Fruit fly (Drosophila melanogaster) whole organism, embryonic: ENCODE data around the gene CG32137.
A peak's percentile ranks its signal among the peaks of the same experiment; 100 is the strongest.

Source experiments
- Atf-2 ChIP-seq: fragments of 200-800 bp; sonication (Bioruptor generic); optimal IDR thresholded peaks from 2 replicates; lab custom pipeline; 2016; ENCODE audit warnings: missing biosample characterization, missing genetic modification characterization
- Awh ChIP-seq: fragments of 200-800 bp; sonication (Bioruptor generic); IDR thresholded peaks from 2 replicates; pipeline ENCODE4, ENCODE4 v1.3.6; 2022; ENCODE audit warnings: missing biosample characterization, missing genetic modification characterization
- BEAF-32 ChIP-seq: fragments of 200-800 bp; sonication (Bioruptor generic); optimal IDR thresholded peaks from 3 replicates; lab custom pipeline; 2017; ENCODE audit warnings: missing biosample characterization, missing genetic modification characterization, mild to moderate bottlenecking, moderate library complexity, missing genetic modification reagents
- C15 ChIP-seq: fragments of 200-800 bp; sonication (Bioruptor generic); IDR thresholded peaks from 3 replicates; pipeline ENCODE4 v1.3.6; 2022; ENCODE audit warnings: missing biosample characterization, missing genetic modification characterization
- CG10565 ChIP-seq: fragments of 200-800 bp; sonication (Bioruptor generic); optimal IDR thresholded peaks from 3 replicates; lab custom pipeline; 2016; ENCODE audit warnings: missing biosample characterization, mild to moderate bottlenecking, missing genetic modification characterization
- CG11247 ChIP-seq: fragments of 200-800 bp; sonication (Bioruptor generic); IDR thresholded peaks from 2 replicates; pipeline ENCODE4 v1.3.6; 2022; ENCODE audit warnings: missing biosample characterization, missing genetic modification characterization
- CG11696 ChIP-seq: fragments of 200-800 bp; sonication (Bioruptor generic); IDR thresholded peaks from 2 replicates; pipeline ENCODE4 v1.3.6; 2022; ENCODE audit warnings: missing biosample characterization, missing genetic modification characterization
- CG12071 ChIP-seq: fragments of 200-800 bp; sonication (Bioruptor generic); optimal IDR thresholded peaks from 3 replicates; lab custom pipeline; 2018; ENCODE audit warnings: missing biosample characterization, mild to moderate bottlenecking, missing genetic modification characterization
- CG12299 ChIP-seq: fragments of 200-800 bp; sonication (Bioruptor generic); optimal IDR thresholded peaks from 2 replicates; lab custom pipeline; 2018; ENCODE audit warnings: missing biosample characterization, mild to moderate bottlenecking, missing genetic modification characterization
- CG15269 ChIP-seq: fragments of 200-800 bp; sonication (Bioruptor generic); optimal IDR thresholded peaks from 2 replicates; lab custom pipeline; 2018; ENCODE audit warnings: missing biosample characterization, mild to moderate bottlenecking, missing genetic modification characterization, moderate library complexity
- CG1602 ChIP-seq: fragments of 200-800 bp; sonication (Bioruptor generic); optimal IDR thresholded peaks from 3 replicates; lab custom pipeline; 2016; ENCODE audit warnings: missing biosample characterization, missing genetic modification characterization
- CG17359 ChIP-seq: fragments of 200-800 bp; sonication (Bioruptor generic); optimal IDR thresholded peaks from 3 replicates; lab custom pipeline; 2018; ENCODE audit warnings: missing biosample characterization, mild to moderate bottlenecking, missing genetic modification characterization, moderate library complexity
- CG18619 ChIP-seq: fragments of 200-800 bp; sonication (Bioruptor generic); optimal IDR thresholded peaks from 3 replicates; lab custom pipeline; 2017; ENCODE audit warnings: missing biosample characterization, mild to moderate bottlenecking, missing genetic modification characterization
- CG2129 ChIP-seq: fragments of 200-800 bp; sonication (Bioruptor generic); IDR thresholded peaks from 2 replicates; pipeline ENCODE4 v1.3.6; 2022; ENCODE audit warnings: missing biosample characterization, missing genetic modification characterization; ENCODE audit not compliant: partially characterized antibody
- CG2202 ChIP-seq: fragments of 200-800 bp; sonication (Bioruptor generic); optimal IDR thresholded peaks from 2 replicates; lab custom pipeline; 2018; ENCODE audit warnings: missing biosample characterization, mild to moderate bottlenecking, missing genetic modification characterization
- CG2712 ChIP-seq: fragments of 200-800 bp; optimal IDR thresholded peaks from 3 replicates; lab custom pipeline; 2019; ENCODE audit warnings: missing biosample characterization, mild to moderate bottlenecking, missing genetic modification characterization, moderate library complexity
- CG31388 ChIP-seq: fragments of 200-800 bp; sonication (Bioruptor generic); optimal IDR thresholded peaks from 2 replicates; lab custom pipeline; 2016; ENCODE audit warnings: missing biosample characterization, missing genetic modification characterization
- CG32532 ChIP-seq: fragments of 200-800 bp; sonication (Bioruptor generic); IDR thresholded peaks from 2 replicates; pipeline ENCODE4 v1.3.6; 2022; ENCODE audit warnings: missing biosample characterization, missing genetic modification characterization
- CG33213 ChIP-seq: fragments of 200-800 bp; sonication (Bioruptor generic); optimal IDR thresholded peaks from 3 replicates; lab custom pipeline; 2016; ENCODE audit warnings: missing biosample characterization, missing genetic modification characterization
- CG3995 ChIP-seq: fragments of 200-800 bp; sonication (Bioruptor generic); optimal IDR thresholded peaks from 3 replicates; lab custom pipeline; 2016; ENCODE audit warnings: missing biosample characterization, missing genetic modification characterization
- CG6854 ChIP-seq: fragments of 200-800 bp; sonication (Bioruptor generic); optimal IDR thresholded peaks from 3 replicates; lab custom pipeline; 2017; ENCODE audit warnings: missing biosample characterization, mild to moderate bottlenecking, missing genetic modification characterization
- CG9215 ChIP-seq: fragments of 200-800 bp; sonication (Bioruptor generic); IDR thresholded peaks from 2 replicates; pipeline ENCODE4 v1.3.6; 2022; ENCODE audit warnings: missing biosample characterization, missing genetic modification characterization
- CG9437 ChIP-seq: fragments of 200-800 bp; sonication (Bioruptor generic); optimal IDR thresholded peaks from 2 replicates; lab custom pipeline; 2018; ENCODE audit warnings: missing biosample characterization, mild to moderate bottlenecking, missing genetic modification characterization
- CG9797 ChIP-seq: fragments of 200-800 bp; sonication (Bioruptor generic); optimal IDR thresholded peaks from 3 replicates; lab custom pipeline; 2018; ENCODE audit warnings: missing biosample characterization, mild to moderate bottlenecking, missing genetic modification characterization
- E2f1 ChIP-seq: fragments of 200-800 bp; sonication (Bioruptor generic); IDR thresholded peaks from 2 replicates; pipeline ENCODE4 v1.3.6; 2022; ENCODE audit warnings: missing biosample characterization, missing genetic modification characterization
- E2f2 ChIP-seq: fragments of 200-800 bp; sonication (Bioruptor generic); IDR thresholded peaks from 2 replicates; pipeline ENCODE4 v1.3.6; 2022; ENCODE audit warnings: missing biosample characterization, missing genetic modification characterization
- Ets97D ChIP-seq: fragments of 200-800 bp; sonication (Bioruptor generic); optimal IDR thresholded peaks from 3 replicates; lab custom pipeline; 2016; ENCODE audit warnings: missing biosample characterization, missing genetic modification characterization
- Gsc ChIP-seq: fragments of 200-800 bp; sonication (Bioruptor generic); IDR thresholded peaks from 2 replicates; pipeline ENCODE4 v1.3.6; 2022; ENCODE audit warnings: missing biosample characterization, missing genetic modification characterization
- Gug ChIP-seq: fragments of 200-800 bp; sonication (Bioruptor generic); IDR thresholded peaks from 4 replicates; pipeline ENCODE4 v1.3.6; 2022; ENCODE audit warnings: missing biosample characterization, missing genetic modification characterization
- HLH4C ChIP-seq: fragments of 200-800 bp; sonication (Bioruptor generic); IDR thresholded peaks from 3 replicates; pipeline ENCODE4 v1.3.6; 2022; ENCODE audit warnings: missing biosample characterization, missing genetic modification characterization; ENCODE audit not compliant: partially characterized antibody
- HmgZ ChIP-seq: fragments of 200-800 bp; sonication (Bioruptor generic); optimal IDR thresholded peaks from 2 replicates; lab custom pipeline; 2018; ENCODE audit warnings: missing biosample characterization, mild to moderate bottlenecking, missing genetic modification characterization
- Hmr ChIP-seq: fragments of 200-800 bp; sonication (Bioruptor generic); optimal IDR thresholded peaks from 3 replicates; lab custom pipeline; 2017; ENCODE audit warnings: mild to moderate bottlenecking, missing biosample characterization, missing genetic modification reagents, missing genetic modification characterization
- Hr78 ChIP-seq, 2 experiments: fragments of 200-800 bp in 1 of 2; fragments of >200 bp in 1 of 2; sonication (Bioruptor generic) in 1 of 2; optimal IDR thresholded peaks; 2 replicates each; lab custom pipeline; 2017 to 2019; ENCODE audit warnings: missing biosample characterization in 2 of 2, missing genetic modification characterization in 2 of 2, mild to moderate bottlenecking in 1 of 2, moderate library complexity in 1 of 2
- Lim3 ChIP-seq: fragments of 200-800 bp; sonication (Bioruptor generic); IDR thresholded peaks from 2 replicates; pipeline ENCODE4 v1.3.6; 2022; ENCODE audit warnings: missing biosample characterization, missing genetic modification characterization
- MBD-R2 ChIP-seq: fragments of 200-800 bp; sonication (Bioruptor generic); IDR thresholded peaks from 2 replicates; pipeline ENCODE4 v1.3.6; 2022; ENCODE audit warnings: missing biosample characterization, missing genetic modification characterization
- Max ChIP-seq: fragments of 200-800 bp; sonication (Bioruptor generic); optimal IDR thresholded peaks from 2 replicates; lab custom pipeline; 2016; ENCODE audit warnings: missing biosample characterization, mild to moderate bottlenecking, missing genetic modification characterization
- Mes4 ChIP-seq: fragments of 200-800 bp; sonication (Bioruptor generic); optimal IDR thresholded peaks from 2 replicates; lab custom pipeline; 2016; ENCODE audit warnings: missing biosample characterization, missing genetic modification characterization
- NC2α ChIP-seq: fragments of 200-800 bp; sonication (Bioruptor generic); optimal IDR thresholded peaks from 2 replicates; lab custom pipeline; 2016; ENCODE audit warnings: missing biosample characterization, missing genetic modification characterization
- Sin3A ChIP-seq: fragments of >200 bp; optimal IDR thresholded peaks from 2 replicates; lab custom pipeline; 2018
- Sry-β ChIP-seq: fragments of 200-800 bp; sonication (Bioruptor generic); optimal IDR thresholded peaks from 2 replicates; lab custom pipeline; 2018; ENCODE audit warnings: missing biosample characterization, mild to moderate bottlenecking, missing genetic modification characterization, moderate library complexity
- bbx ChIP-seq: fragments of 200-800 bp; sonication (Bioruptor generic); IDR thresholded peaks from 2 replicates; pipeline ENCODE4 v1.3.6; 2022; ENCODE audit warnings: missing biosample characterization, missing genetic modification characterization; ENCODE audit not compliant: partially characterized antibody
- cad ChIP-seq: fragments of >200 bp; optimal IDR thresholded peaks from 2 replicates; lab custom pipeline; 2017; ENCODE audit warnings: missing biosample characterization, missing genetic modification characterization
- her ChIP-seq: fragments of 200-800 bp; sonication (Bioruptor generic); optimal IDR thresholded peaks from 2 replicates; lab custom pipeline; 2016; ENCODE audit warnings: missing biosample characterization, missing genetic modification characterization
- inv ChIP-seq: fragments of 200-800 bp; sonication (Bioruptor generic); IDR thresholded peaks from 2 replicates; pipeline ENCODE4 v1.3.6; 2022; ENCODE audit warnings: missing biosample characterization, missing genetic modification characterization; ENCODE audit not compliant: partially characterized antibody
- kay ChIP-seq: fragments of 200-800 bp; sonication (Bioruptor generic); optimal IDR thresholded peaks from 2 replicates; lab custom pipeline; 2016; ENCODE audit warnings: missing biosample characterization, missing genetic modification characterization
- pzg ChIP-seq: fragments of 200-800 bp; sonication (Bioruptor generic); optimal IDR thresholded peaks from 3 replicates; lab custom pipeline; 2018; ENCODE audit warnings: missing biosample characterization, mild to moderate bottlenecking, missing genetic modification characterization, moderate library complexity
- shn ChIP-seq: fragments of 200-800 bp; sonication (Bioruptor generic); optimal IDR thresholded peaks from 3 replicates; lab custom pipeline; 2016; ENCODE audit warnings: missing biosample characterization, missing genetic modification characterization
- sqz ChIP-seq: fragments of 200-800 bp; sonication (Bioruptor generic); optimal IDR thresholded peaks from 3 replicates; lab custom pipeline; 2018; ENCODE audit warnings: missing biosample characterization, mild to moderate bottlenecking, missing genetic modification characterization
- tll ChIP-seq, 2 experiments: fragments of 200-800 bp in 1 of 2; fragments of >200 bp in 1 of 2; sonication (Bioruptor generic) in 1 of 2; optimal IDR thresholded peaks; 2 replicates each; lab custom pipeline; 2017 to 2019; ENCODE audit warnings: missing biosample characterization in 2 of 2, missing genetic modification characterization in 2 of 2, mild to moderate bottlenecking in 1 of 2, moderate library complexity in 1 of 2
- wor ChIP-seq: fragments of 200-800 bp; sonication (Bioruptor generic); IDR thresholded peaks from 2 replicates; pipeline ENCODE4 v1.3.6; 2022; ENCODE audit warnings: missing biosample characterization, missing genetic modification characterization

The CG32137 gene

DNA sequence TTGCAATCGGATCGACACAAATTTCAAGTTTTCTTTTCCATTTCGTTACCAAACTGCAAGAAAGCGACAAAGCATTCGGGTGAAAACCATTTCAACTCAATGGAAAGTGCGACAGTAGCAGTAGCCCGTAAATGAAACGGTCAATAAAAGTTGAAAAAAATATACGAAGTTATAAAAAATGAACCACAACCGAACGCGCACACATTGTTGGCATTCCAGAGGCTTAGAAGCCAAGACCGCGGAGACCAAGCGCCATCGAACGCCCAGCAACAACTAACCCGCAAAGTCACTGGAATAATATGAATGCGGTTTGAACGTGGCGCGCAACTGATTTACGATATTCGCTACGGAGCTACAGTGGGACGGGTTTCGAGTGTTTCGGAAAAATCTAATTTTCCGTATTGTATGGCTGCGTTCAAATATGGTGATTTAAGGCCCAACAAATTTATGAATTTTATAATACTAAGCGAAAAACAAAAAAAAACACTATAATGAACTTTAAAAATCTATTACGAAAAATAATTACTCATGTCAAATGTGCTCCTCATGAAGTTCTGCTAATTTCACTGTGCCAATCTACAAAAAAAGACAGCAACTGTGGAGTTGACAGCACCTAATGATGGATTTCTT lies 16.9 kb upstream of the CG32137 start (continued):
- TF ChIP-seq her (GFP tag; lab: Kevin White, UChicago) (no peak), wor (GFP tag; lab: Robert Waterston, UW) (no peak), CG15269 (tag; lab: Kevin White, UChicago) (peak; percentile 51), CG2712 (tag; lab: Kevin White, UChicago) (peak; percentile 68), sqz (GFP tag; lab: Kevin White, UChicago) (peak; percentile 78), CG12071 (GFP tag; lab: Kevin White, UChicago) (no peak), CG1602 (GFP tag; lab: Kevin White, UChicago) (peak; percentile 7), CG31388 (no peak), CG18619 (GFP tag; lab: Kevin White, UChicago) (peak; percentile 48), CG6854 (GFP tag; lab: Kevin White, UChicago) (peak; percentile 25), CG33213 (GFP tag; lab: Kevin White, UChicago) (no peak), CG10565 (GFP tag; lab: Kevin White, UChicago) (no peak), CG2202 (no peak), pzg (no peak), E2f1 (GFP tag; lab: Robert Waterston, UW) (no peak), CG3995 (peak; percentile 21), Awh (GFP tag; lab: Robert Waterston, UW) (peak; percentile 59), tll (GFP tag; optimal IDR thresholded peaks at IDR 0.05; lab: Kevin White, UChicago) (no peak), CG32532 (GFP tag; lab: Robert Waterston, UW) (peak; percentile 31; the same call in 1 of the 2 replicates), HmgZ (tag; lab: Kevin White, UChicago) (no peak), CG9797 (no peak), BEAF-32 (GFP tag; lab: Kevin White, UChicago) (no peak), CG17359 (peak; percentile 50), NC2α (GFP tag; lab: Kevin White, UChicago) (no peak), E2f2 (peak; percentile 74), Hmr (GFP tag; lab: Kevin White, UChicago) (peak; percentile 53), Sry-β (GFP tag; lab: Kevin White, UChicago) (no peak), cad (no peak), Hr78 (GFP tag; optimal IDR thresholded peaks at IDR 0.05; lab: Kevin White, UChicago) (no peak), bbx (GFP tag; lab: Robert Waterston, UW) (no peak), Sin3A (lab: Kevin White, UChicago) (no peak), Max (peak; percentile 38), Ets97D (GFP tag; lab: Kevin White, UChicago) (peak; percentile 26), MBD-R2 (0 out of 2 replicates have a peak, but pooled peaks have one; percentile 17), CG12299 (tag; lab: Kevin White, UChicago) (no peak), CG9437 (GFP tag; lab: Kevin White, UChicago) (peak; percentile 62), Gsc (no peak), Gug (GFP tag; lab: Robert Waterston, UW) (no peak), kay (GFP tag; lab: Kevin White, UChicago) (no peak), Mes4 (GFP tag; lab: Kevin White, UChicago) (peak; percentile 11), inv (GFP tag; lab: Robert Waterston, UW) (no peak), C15 (GFP tag; lab: Robert Waterston, UW) (no peak), CG11696 (no peak), HLH4C (no peak), Atf-2 (GFP tag; lab: Kevin White, UChicago) (no peak), Lim3 (GFP tag; lab: Robert Waterston, UW) (no peak), shn (GFP tag; lab: Kevin White, UChicago) (peak; percentile 63), CG2129 (no peak), CG11247 (GFP tag; lab: Robert Waterston, UW) (no peak), CG9215 (GFP tag; lab: Robert Waterston, UW) (no peak)
